Fruit fly (Drosophila melanogaster): Measurements from ENCODE around the gene Jhbp6.

Gene Jhbp6

DNA sequence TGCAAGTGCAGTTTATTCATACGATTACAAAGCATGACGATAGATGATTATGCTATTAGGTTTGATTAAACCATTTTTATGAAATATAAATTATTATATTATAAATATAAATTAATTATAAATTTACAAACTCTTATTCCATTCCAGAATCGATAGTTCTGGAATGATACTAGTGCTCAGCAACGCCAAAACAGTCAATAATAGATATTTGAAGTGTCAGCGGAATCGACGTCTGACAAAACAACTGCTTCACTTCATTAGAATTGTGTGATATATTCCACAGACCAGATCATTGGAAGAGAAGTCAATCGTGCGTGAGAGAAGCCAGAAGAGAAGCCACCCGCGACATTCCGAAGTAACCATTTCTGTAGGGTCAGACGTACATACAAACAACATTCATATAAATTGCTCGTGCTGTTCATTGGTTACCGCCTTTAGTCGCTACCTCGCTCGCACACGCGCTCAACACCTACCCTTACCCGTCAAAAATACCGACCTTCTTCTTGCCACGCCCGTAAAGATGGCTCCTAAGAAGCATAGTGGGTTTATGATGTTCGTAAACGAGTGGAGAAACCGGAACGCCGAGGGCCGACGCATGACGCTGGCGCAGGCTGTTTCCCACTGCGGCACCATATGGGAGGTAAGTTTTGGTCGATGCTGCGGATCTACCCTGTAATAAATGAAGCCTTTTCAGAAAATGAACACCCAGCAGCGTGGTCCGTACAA is 54.5 kb downstream of the Jhbp6 start:
- TF ChIP-seq Eip78C (GFP tag) (peak; percentile 42), Smox (GFP tag; optimal IDR thresholded peaks at IDR 0.05) (no peak), CG1621 (tag; optimal IDR thresholded peaks at IDR 0.05) (peak; percentile 21)

DNA sequence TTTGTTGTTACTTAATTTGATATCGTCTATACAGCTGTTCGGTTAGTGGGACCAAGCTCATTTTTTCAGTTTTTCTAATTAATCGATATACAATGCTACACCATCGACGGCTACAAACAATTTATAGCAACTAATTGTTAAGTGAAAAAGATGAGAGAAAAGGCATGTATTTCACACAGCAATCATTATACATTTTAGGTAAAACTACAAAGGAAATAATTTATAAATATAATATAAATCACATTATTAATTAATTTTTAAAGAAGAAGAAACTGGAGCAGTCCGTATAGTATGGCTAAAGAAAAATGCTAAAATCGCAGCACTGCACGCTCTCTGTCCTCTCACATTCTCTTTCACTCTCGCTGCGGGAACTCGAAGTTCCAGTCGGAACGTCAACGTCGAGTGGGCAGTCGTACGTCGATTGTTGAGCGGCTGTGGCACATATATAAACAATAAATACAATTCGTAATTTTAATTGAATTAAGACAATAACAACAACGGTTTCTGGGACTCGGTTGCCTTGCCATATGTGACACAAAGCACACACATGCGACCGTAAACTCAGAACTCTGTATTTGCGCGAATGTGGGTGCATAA is 58.1 kb downstream of the Jhbp6 start, which contains the start of the genes CG14450 and CG11367:
TSS of gene CG14450 (minus strand) at position 51 of the 597 bp plus-strand sequence.
TSS of gene CG11367 (plus strand) at position 373 of the 597 bp plus-strand sequence.
- no peak for TF ChIP-seq CG6276 (GFP tag; optimal IDR thresholded peaks at IDR 0.05)
- no peak for TF ChIP-seq CG8319 (GFP tag; optimal IDR thresholded peaks at IDR 0.05)
- TF ChIP-seq Sox14 (GFP tag; optimal IDR thresholded peaks at IDR 0.05): no peak
- no peak for TF ChIP-seq Ets21C (GFP tag; optimal IDR thresholded peaks at IDR 0.05)
- TF ChIP-seq CG11902 (GFP tag; optimal IDR thresholded peaks at IDR 0.05): no peak
- TF ChIP-seq Met (GFP tag; optimal IDR thresholded peaks at IDR 0.05): no peak
- no peak for TF ChIP-seq Gug (GFP tag; IDR thresholded peaks at IDR 0.05)
- TF ChIP-seq acj6 (GFP tag; optimal IDR thresholded peaks at IDR 0.05): no peak
- TF ChIP-seq svp (GFP tag): no peak
- no peak for TF ChIP-seq CG6792 (GFP tag; optimal IDR thresholded peaks at IDR 0.05)
- TF ChIP-seq net (GFP tag; optimal IDR thresholded peaks at IDR 0.05): peak; percentile 33
- peak; percentile 83 for TF ChIP-seq Eip78C (GFP tag)
- no peak for TF ChIP-seq CG10631 (GFP tag; optimal IDR thresholded peaks at IDR 0.05)
- TF ChIP-seq esn (GFP tag; optimal IDR thresholded peaks at IDR 0.05): peak; percentile 16
- TF ChIP-seq CG6808 (GFP tag; optimal IDR thresholded peaks at IDR 0.05): peak; percentile 40
- TF ChIP-seq fkh (GFP tag; optimal IDR thresholded peaks at IDR 0.05): peak; percentile 40
- TF ChIP-seq Eip93F (GFP tag; optimal IDR thresholded peaks at IDR 0.05): peak; percentile 41
- no peak for TF ChIP-seq CG34406 (GFP tag; optimal IDR thresholded peaks at IDR 0.05)
- TF ChIP-seq CG16779 (tag; optimal IDR thresholded peaks at IDR 0.05): no peak
- TF ChIP-seq ss (GFP tag; optimal IDR thresholded peaks at IDR 0.05): no peak
- TF ChIP-seq CG31627 (GFP tag; optimal IDR thresholded peaks at IDR 0.05): no peak
- TF ChIP-seq CG6854 (GFP tag; optimal IDR thresholded peaks at IDR 0.05): peak; percentile 53
- no peak for TF ChIP-seq dac (GFP tag; optimal IDR thresholded peaks at IDR 0.05)
- TF ChIP-seq CG15336 (GFP tag; IDR thresholded peaks at IDR 0.05): peak; percentile 33; the same call in 1 of the 2 replicates
- no peak; the same call in 2 of the 3 replicates for TF ChIP-seq CG8119 (GFP tag; IDR thresholded peaks at IDR 0.05)
- peak; percentile 92 for TF ChIP-seq Blimp-1 (GFP tag; optimal IDR thresholded peaks at IDR 0.05)
- peak; percentile 52; the same call in 1 of the 3 replicates for TF ChIP-seq CG6163 (GFP tag; IDR thresholded peaks at IDR 0.05)
- TF ChIP-seq CG4318 (GFP tag; optimal IDR thresholded peaks at IDR 0.05): no peak
- TF ChIP-seq CG9139 (GFP tag; optimal IDR thresholded peaks at IDR 0.05): no peak
- no peak for TF ChIP-seq spab (GFP tag; optimal IDR thresholded peaks at IDR 0.05)
- no peak for TF ChIP-seq lz (GFP tag; optimal IDR thresholded peaks at IDR 0.05)
- 0 out of 3 replicates have a peak, but pooled peaks have one; percentile 17 for TF ChIP-seq eg (GFP tag; IDR thresholded peaks at IDR 0.05)
- TF ChIP-seq achi (GFP tag; optimal IDR thresholded peaks at IDR 0.05): peak; percentile 35
- no peak for TF ChIP-seq salr (GFP tag; optimal IDR thresholded peaks at IDR 0.05)
- no peak for TF ChIP-seq Lpt (GFP tag; optimal IDR thresholded peaks at IDR 0.05)
- TF ChIP-seq dsx (GFP tag; optimal IDR thresholded peaks at IDR 0.05; ENCODE audit: poor library complexity, severe bottlenecking): peak; percentile 50
- TF ChIP-seq Hr39 (GFP tag; optimal IDR thresholded peaks at IDR 0.05): no peak
- TF ChIP-seq CG10669 (GFP tag; optimal IDR thresholded peaks at IDR 0.05): no peak

All from whole organism, prepupa.